Fruit fly (Drosophila melanogaster) S2 (cell line): Measurements from ENCODE around the gene CG7656.

ENCODE experiments used
- CG8478 ChIP-seq: fragments of >200 bp; optimal IDR thresholded peaks from 2 replicates; lab custom pipeline; 2018
- CTCF ChIP-seq, 2 experiments: fragments of >200 bp; optimal IDR thresholded peaks; 2 replicates each; lab custom pipeline; 2018

The CG7656 gene

dm6 chr3L:15616490-15616889 is 28.5 kb upstream of the CG7656 start:
- no peak for TF ChIP-seq CTCF (optimal IDR thresholded peaks at IDR 0.05; lab: Kevin White, UChicago)

dm6 chr3L:15612728-15613127 is 24.8 kb upstream of the CG7656 start, which contains the start of gene CG13449:
CG13449 (minus strand) TSS chr3L:15612828.
- TF ChIP-seq CG8478 (lab: Kevin White, UChicago) (no peak), CTCF (optimal IDR thresholded peaks at IDR 0.05; lab: Kevin White, UChicago) (no peak)

- TF ChIP-seq CTCF (optimal IDR thresholded peaks at IDR 0.05; lab: Kevin White, UChicago): no peak
- TF ChIP-seq CG8478 (lab: Kevin White, UChicago): no peak
These were observed 22.1 kb upstream of the CG7656 start, which contains the start of gene CG7650 for dm6 chr3L:15610109-15610508. CG7650 (minus strand) TSS chr3L:15610386.

dm6 chr3L:15604979-15605378 is 17.0 kb upstream of the CG7656 start:
- TF ChIP-seq CG8478 (lab: Kevin White, UChicago): no peak
- TF ChIP-seq CTCF (optimal IDR thresholded peaks at IDR 0.05; lab: Kevin White, UChicago): no peak

- TF ChIP-seq CG8478 (lab: Kevin White, UChicago): no peak
These were observed 12.1 kb upstream of the CG7656 start for dm6 chr3L:15600051-15600450.

- TF ChIP-seq CG8478 (lab: Kevin White, UChicago) (no peak), CTCF (optimal IDR thresholded peaks at IDR 0.05; lab: Kevin White, UChicago) (no peak)
These were observed 11.2 kb upstream of the CG7656 start for dm6 chr3L:15599190-15599589.

- no peak for TF ChIP-seq CG8478 (lab: Kevin White, UChicago)
- TF ChIP-seq CTCF (optimal IDR thresholded peaks at IDR 0.05; lab: Kevin White, UChicago): no peak
These were observed 10.0 kb upstream of the CG7656 start for dm6 chr3L:15597945-15598344.

- TF ChIP-seq CG8478 (lab: Kevin White, UChicago): no peak
- no peak for TF ChIP-seq CTCF (optimal IDR thresholded peaks at IDR 0.05; lab: Kevin White, UChicago)
These were observed 9.2 kb upstream of the CG7656 start for dm6 chr3L:15597037-15597785.

dm6 chr3L:15595980-15596379 is 8.0 kb upstream of the CG7656 start:
- TF ChIP-seq CTCF (optimal IDR thresholded peaks at IDR 0.05; lab: Kevin White, UChicago) (no peak), CG8478 (lab: Kevin White, UChicago) (no peak)

- no peak for TF ChIP-seq CTCF (optimal IDR thresholded peaks at IDR 0.05; lab: Kevin White, UChicago)
- no peak for TF ChIP-seq CG8478 (lab: Kevin White, UChicago)
These were observed 7.3 kb upstream of the CG7656 start for dm6 chr3L:15595175-15595724.

dm6 chr3L:15594093-15594653 is 6.2 kb upstream of the CG7656 start:
- TF ChIP-seq CG8478 (lab: Kevin White, UChicago) (no peak), CTCF (optimal IDR thresholded peaks at IDR 0.05; lab: Kevin White, UChicago) (no peak)

- no peak for TF ChIP-seq CTCF (optimal IDR thresholded peaks at IDR 0.05; lab: Kevin White, UChicago)
These were observed 5.4 kb upstream of the CG7656 start for dm6 chr3L:15593399-15593798.

dm6 chr3L:15592536-15593260 is 4.7 kb upstream of the CG7656 start:
- TF ChIP-seq CTCF (optimal IDR thresholded peaks at IDR 0.05; lab: Kevin White, UChicago) (no peak), CG8478 (lab: Kevin White, UChicago) (no peak)

- no peak for TF ChIP-seq CTCF (optimal IDR thresholded peaks at IDR 0.05; lab: Kevin White, UChicago)
- TF ChIP-seq CG8478 (lab: Kevin White, UChicago): no peak
These were observed 3.0 kb upstream of the CG7656 start for dm6 chr3L:15590803-15591597.
